Fruit fly (Drosophila melanogaster) whole organism: ENCODE measurements around the gene Nckx30C.

ENCODE experiments used
- EcR ChIP-seq, 2 experiments: fragments of >200 bp; optimal IDR thresholded peaks; 2 replicates each; lab custom pipeline; 2017; ENCODE audit warnings: missing biosample characterization in 2 of 2, missing genetic modification characterization in 2 of 2, missing genetic modification reagents in 2 of 2
- psq ChIP-seq: fragments of >200 bp; optimal IDR thresholded peaks from 2 replicates; lab custom pipeline; 2017
- usp ChIP-seq: fragments of >200 bp; optimal IDR thresholded peaks from 2 replicates; lab custom pipeline; 2017; ENCODE audit warnings: missing biosample characterization, missing genetic modification characterization, mixed read lengths

DNA sequence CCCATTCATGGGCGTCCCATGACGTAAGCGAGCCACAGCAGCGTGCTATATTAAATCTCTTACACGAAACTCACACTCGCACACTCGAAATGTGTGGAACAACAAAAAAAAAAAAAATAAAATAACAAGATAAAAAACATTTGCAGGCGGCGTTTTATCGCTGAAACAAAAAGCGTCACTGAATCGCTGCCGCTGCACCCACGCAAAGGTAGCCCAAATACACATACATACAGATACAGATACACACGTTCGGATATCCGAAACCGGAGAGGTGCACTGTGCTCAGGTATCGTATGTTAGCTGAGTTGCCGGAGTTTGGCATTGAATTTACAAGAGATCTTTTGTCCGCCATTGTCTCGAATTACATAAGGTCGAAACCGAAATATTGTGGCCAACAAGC is 60.3 kb downstream of the Nckx30C start:
- TF ChIP-seq psq (lab: Kevin White, UChicago) (no peak), EcR (GFP tag; optimal IDR thresholded peaks at IDR 0.05; lab: Kevin White, UChicago) (no peak), usp (GFP tag; lab: Kevin White, UChicago) (no peak)
